Worm (Caenorhabditis elegans): ENCODE data around the gene F22B3.10.

DNA sequence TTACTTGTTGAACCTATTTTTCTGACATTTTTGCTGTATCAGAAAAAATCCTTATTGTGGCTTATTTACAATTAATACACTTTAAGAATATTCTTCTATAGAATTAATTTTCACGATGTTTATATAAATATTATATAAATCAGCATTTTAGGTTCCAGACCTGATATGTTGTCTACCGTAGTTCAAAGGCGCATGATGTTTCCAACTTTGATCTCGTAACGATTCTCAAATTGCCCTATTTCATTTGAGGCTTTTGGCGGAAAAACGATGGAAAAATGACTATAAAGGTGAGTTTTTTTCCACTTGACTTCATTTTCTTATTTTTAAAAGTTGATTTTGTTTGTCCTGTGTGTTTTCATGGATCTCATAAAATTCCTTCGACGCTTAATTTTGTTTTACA lies 4.7 kb downstream of the F22B3.10 start, which contains the start of gene gfat-2:
- no peak for TF ChIP-seq fos-1 (tag; optimal IDR thresholded peaks at IDR 0.05)
- no peak for TF ChIP-seq egl-27 (tag; optimal IDR thresholded peaks at IDR 0.05)
- no peak for TF ChIP-seq ceh-82 (tag; optimal IDR thresholded peaks at IDR 0.05)
- TF ChIP-seq zag-1 (tag; optimal IDR thresholded peaks at IDR 0.05) = no peak
- TF ChIP-seq snpc-4 (tag; optimal IDR thresholded peaks at IDR 0.05) = no peak
- TF ChIP-seq R02D3.7 (tag; optimal IDR thresholded peaks at IDR 0.05) = no peak
- TF ChIP-seq unc-39 (tag; optimal IDR thresholded peaks at IDR 0.05) = no peak
- no peak for TF ChIP-seq ZK546.5 (tag; optimal IDR thresholded peaks at IDR 0.05)
- TF ChIP-seq ama-1 (optimal IDR thresholded peaks at IDR 0.05) = no peak
- no peak for TF ChIP-seq lin-13 (GFP tag; optimal IDR thresholded peaks at IDR 0.05)
- TF ChIP-seq blmp-1 (tag; optimal IDR thresholded peaks at IDR 0.05; ENCODE audit: insufficient read depth) = no peak
- TF ChIP-seq unc-62 (GFP tag; optimal IDR thresholded peaks at IDR 0.05) = no peak
